Fruit fly (Drosophila melanogaster) whole organism, embryonic: ENCODE measurements around the gene CG5790.
A peak's percentile ranks its signal among the peaks of the same experiment; 100 is the strongest.

Experiments
- Asciz ChIP-seq: fragments of 200-800 bp; sonication (Bioruptor generic); optimal IDR thresholded peaks from 2 replicates; lab custom pipeline; 2017; ENCODE audit warnings: missing biosample characterization, mild to moderate bottlenecking, missing genetic modification characterization, missing genetic modification reagents
- Blimp-1 ChIP-seq: fragments of 200-800 bp; sonication (Bioruptor generic); optimal IDR thresholded peaks from 3 replicates; lab custom pipeline; 2018; ENCODE audit warnings: missing biosample characterization, missing genetic modification characterization, mild to moderate bottlenecking, moderate library complexity, missing genetic modification reagents
- BtbVII ChIP-seq: fragments of 200-800 bp; sonication (Bioruptor generic); optimal IDR thresholded peaks from 3 replicates; lab custom pipeline; 2017; ENCODE audit warnings: missing biosample characterization, mild to moderate bottlenecking, missing genetic modification characterization
- CG10543 ChIP-seq: fragments of 200-800 bp; sonication (Bioruptor generic); optimal IDR thresholded peaks from 3 replicates; lab custom pipeline; 2017; ENCODE audit warnings: missing biosample characterization, mild to moderate bottlenecking, missing genetic modification characterization, moderate library complexity
- CG11504 ChIP-seq: fragments of 200-800 bp; sonication (Bioruptor generic); optimal IDR thresholded peaks from 3 replicates; lab custom pipeline; 2019; ENCODE audit warnings: missing biosample characterization, mild to moderate bottlenecking, missing genetic modification characterization, moderate library complexity
- CG12769 ChIP-seq: fragments of 200-800 bp; sonication (Bioruptor generic); optimal IDR thresholded peaks from 2 replicates; lab custom pipeline; 2019; ENCODE audit warnings: missing biosample characterization, mild to moderate bottlenecking, missing genetic modification characterization, moderate library complexity
- CG13424 ChIP-seq: fragments of 200-800 bp; sonication (Bioruptor generic); optimal IDR thresholded peaks from 2 replicates; lab custom pipeline; 2019; ENCODE audit warnings: missing biosample characterization, mild to moderate bottlenecking, missing genetic modification characterization, moderate library complexity
- CG14860 ChIP-seq: fragments of 200-800 bp; sonication (Bioruptor generic); IDR thresholded peaks from 3 replicates; pipeline ENCODE4 v1.3.6; 2022; ENCODE audit warnings: missing biosample characterization, missing genetic modification characterization; ENCODE audit not compliant: partially characterized antibody
- CG1529 ChIP-seq: fragments of 200-800 bp; sonication (Bioruptor generic); optimal IDR thresholded peaks from 3 replicates; lab custom pipeline; 2018; ENCODE audit warnings: missing biosample characterization, missing genetic modification characterization
- CG16779 ChIP-seq: fragments of 200-800 bp; sonication (Bioruptor generic); IDR thresholded peaks from 2 replicates; pipeline ENCODE4 v1.3.6; 2022; ENCODE audit warnings: missing biosample characterization, missing genetic modification characterization
- CG17328 ChIP-seq: fragments of 200-800 bp; sonication (Bioruptor generic); IDR thresholded peaks from 2 replicates; pipeline ENCODE4 v1.3.6; 2022; ENCODE audit warnings: missing biosample characterization, missing genetic modification characterization
- CG17359 ChIP-seq: fragments of 200-800 bp; sonication (Bioruptor generic); optimal IDR thresholded peaks from 3 replicates; lab custom pipeline; 2018; ENCODE audit warnings: missing biosample characterization, mild to moderate bottlenecking, missing genetic modification characterization, moderate library complexity
- CG17829 ChIP-seq: fragments of 200-800 bp; optimal IDR thresholded peaks from 2 replicates; lab custom pipeline; 2019; ENCODE audit warnings: missing biosample characterization, mild to moderate bottlenecking, missing genetic modification characterization, moderate library complexity
- CG2199 ChIP-seq: fragments of 200-800 bp; sonication (Bioruptor generic); IDR thresholded peaks from 3 replicates; pipeline ENCODE4 v1.3.6; 2022; ENCODE audit warnings: missing biosample characterization, missing genetic modification characterization
- CG2678 ChIP-seq: fragments of 200-800 bp; sonication (Bioruptor generic); optimal IDR thresholded peaks from 3 replicates; lab custom pipeline; 2019; ENCODE audit warnings: missing biosample characterization, mild to moderate bottlenecking, missing genetic modification characterization, moderate library complexity
- CG4617 ChIP-seq: fragments of 200-800 bp; sonication (Bioruptor generic); optimal IDR thresholded peaks from 3 replicates; lab custom pipeline; 2016; ENCODE audit warnings: missing biosample characterization, missing genetic modification characterization, borderline replicate concordance
- CG5953 ChIP-seq: fragments of 200-800 bp; sonication (Bioruptor generic); IDR thresholded peaks from 2 replicates; pipeline ENCODE4 v1.3.6; 2022; ENCODE audit warnings: missing biosample characterization, missing genetic modification characterization
- CG6175 ChIP-seq: fragments of 200-800 bp; sonication (Bioruptor generic); IDR thresholded peaks from 3 replicates; pipeline ENCODE4 v1.3.6; 2022; ENCODE audit warnings: missing biosample characterization, missing genetic modification characterization
- CG8281 ChIP-seq: fragments of 200-800 bp; sonication (Bioruptor generic); optimal IDR thresholded peaks from 2 replicates; lab custom pipeline; 2018; ENCODE audit warnings: missing biosample characterization, mild to moderate bottlenecking, missing genetic modification characterization, moderate library complexity
- CG8388 ChIP-seq: fragments of 200-800 bp; sonication (Bioruptor generic); optimal IDR thresholded peaks from 2 replicates; lab custom pipeline; 2019; ENCODE audit warnings: missing biosample characterization, mild to moderate bottlenecking, missing genetic modification characterization, moderate library complexity
- CHES-1-like ChIP-seq: fragments of 200-800 bp; sonication (Bioruptor generic); optimal IDR thresholded peaks from 2 replicates; lab custom pipeline; 2016; ENCODE audit warnings: missing biosample characterization, missing genetic modification characterization
- D ChIP-seq, 2 experiments: fragments of 200-800 bp in 1 of 2; fragments of >200 bp in 1 of 2; sonication (Bioruptor generic) in 1 of 2; optimal IDR thresholded peaks; 2 replicates in 1 of 2; 3 replicates in 1 of 2; lab custom pipeline; 2017; ENCODE audit warnings: mild to moderate bottlenecking in 1 of 2, missing biosample characterization in 1 of 2, missing genetic modification characterization in 1 of 2, missing genetic modification reagents in 1 of 2
- Hr39 ChIP-seq: fragments of >200 bp; optimal IDR thresholded peaks from 2 replicates; lab custom pipeline; 2017
- Hr51 ChIP-seq, 2 experiments: fragments of 200-800 bp; sonication (Bioruptor generic); optimal IDR thresholded peaks; 2 replicates in 1 of 2; 3 replicates in 1 of 2; lab custom pipeline; 2016 to 2018; ENCODE audit warnings: missing biosample characterization in 2 of 2, missing genetic modification characterization in 2 of 2, mild to moderate bottlenecking in 1 of 2, moderate library complexity in 1 of 2
- Jarid2 ChIP-seq: fragments of 200-800 bp; sonication (Bioruptor generic); optimal IDR thresholded peaks from 3 replicates; lab custom pipeline; 2017; ENCODE audit warnings: mild to moderate bottlenecking, missing biosample characterization, missing genetic modification reagents, missing genetic modification characterization
- Mes4 ChIP-seq: fragments of 200-800 bp; sonication (Bioruptor generic); optimal IDR thresholded peaks from 2 replicates; lab custom pipeline; 2016; ENCODE audit warnings: missing biosample characterization, missing genetic modification characterization
- PHDP ChIP-seq: fragments of 200-800 bp; sonication (Bioruptor generic); optimal IDR thresholded peaks from 3 replicates; lab custom pipeline; 2018; ENCODE audit warnings: missing biosample characterization, mild to moderate bottlenecking, missing genetic modification characterization, moderate library complexity
- Ssrp ChIP-seq: fragments of 200-800 bp; sonication (Bioruptor generic); optimal IDR thresholded peaks from 2 replicates; lab custom pipeline; 2018; ENCODE audit warnings: missing biosample characterization, mild to moderate bottlenecking, missing genetic modification characterization, moderate library complexity
- abd-A ChIP-seq: fragments of 200-800 bp; sonication (Bioruptor generic); optimal IDR thresholded peaks from 3 replicates; lab custom pipeline; 2019; ENCODE audit warnings: missing biosample characterization, mild to moderate bottlenecking, missing genetic modification characterization, moderate library complexity
- bsh ChIP-seq, 2 experiments: fragments of 200-800 bp; sonication (Bioruptor generic); optimal IDR thresholded peaks; 2 replicates each; lab custom pipeline; 2017 to 2018; ENCODE audit warnings: mild to moderate bottlenecking in 2 of 2, missing biosample characterization in 2 of 2, missing genetic modification characterization in 2 of 2, moderate library complexity in 1 of 2
- crol ChIP-seq: fragments of 200-800 bp; sonication (Bioruptor generic); IDR thresholded peaks from 2 replicates; pipeline ENCODE4 v1.3.6; 2022; ENCODE audit warnings: missing biosample characterization, missing genetic modification characterization
- kay ChIP-seq: fragments of 200-800 bp; sonication (Bioruptor generic); optimal IDR thresholded peaks from 2 replicates; lab custom pipeline; 2016; ENCODE audit warnings: missing biosample characterization, missing genetic modification characterization
- kni ChIP-seq: fragments of 200-800 bp; sonication (Bioruptor generic); optimal IDR thresholded peaks from 3 replicates; lab custom pipeline; 2017; ENCODE audit warnings: mild to moderate bottlenecking, missing biosample characterization, missing genetic modification reagents, missing genetic modification characterization
- lov ChIP-seq, 2 experiments: fragments of 200-800 bp in 1 of 2; fragments of >200 bp in 1 of 2; sonication (Bioruptor generic) in 1 of 2; IDR thresholded peaks in 1 of 2; optimal IDR thresholded peaks in 1 of 2; 2 replicates in 1 of 2; 3 replicates in 1 of 2; pipeline versions ENCODE4 v1.3.6 to Lab custom; 2017 to 2022; ENCODE audit warnings: missing biosample characterization in 1 of 2, missing genetic modification characterization in 1 of 2
- nau ChIP-seq: fragments of 200-800 bp; sonication (Bioruptor generic); optimal IDR thresholded peaks from 3 replicates; lab custom pipeline; 2017; ENCODE audit warnings: missing biosample characterization, mild to moderate bottlenecking, missing genetic modification characterization, missing genetic modification reagents
- nerfin-1 ChIP-seq: fragments of 200-800 bp; sonication (Bioruptor generic); optimal IDR thresholded peaks from 3 replicates; lab custom pipeline; 2019; ENCODE audit warnings: missing biosample characterization, mild to moderate bottlenecking, missing genetic modification characterization, moderate library complexity
- nom ChIP-seq: fragments of 200-800 bp; sonication (Bioruptor generic); optimal IDR thresholded peaks from 2 replicates; lab custom pipeline; 2017; ENCODE audit warnings: missing biosample characterization, missing genetic modification characterization, mild to moderate bottlenecking, moderate library complexity, missing genetic modification reagents
- odd ChIP-seq: fragments of 200-800 bp; sonication (Bioruptor generic); optimal IDR thresholded peaks from 2 replicates; lab custom pipeline; 2017; ENCODE audit warnings: missing biosample characterization, mild to moderate bottlenecking, missing genetic modification characterization
- pros ChIP-seq: fragments of 200-800 bp; sonication (Bioruptor generic); optimal IDR thresholded peaks from 3 replicates; lab custom pipeline; 2019; ENCODE audit warnings: missing biosample characterization, mild to moderate bottlenecking, missing genetic modification characterization, moderate library complexity
- slbo ChIP-seq: fragments of 200-800 bp; sonication (Bioruptor generic); IDR thresholded peaks from 2 replicates; pipeline ENCODE4 v1.3.6; 2022; ENCODE audit warnings: missing biosample characterization, missing genetic modification characterization
- sna ChIP-seq: fragments of 200-800 bp; sonication (Bioruptor generic); IDR thresholded peaks from 2 replicates; pipeline ENCODE4 v1.3.6; 2022; ENCODE audit warnings: missing biosample characterization, missing genetic modification characterization; ENCODE audit not compliant: partially characterized antibody
- tio ChIP-seq: fragments of 200-800 bp; sonication (Bioruptor generic); optimal IDR thresholded peaks from 2 replicates; lab custom pipeline; 2017; ENCODE audit warnings: missing biosample characterization, missing genetic modification characterization, inconsistent platforms
- tna ChIP-seq: fragments of 200-800 bp; sonication (Bioruptor generic); IDR thresholded peaks from 2 replicates; pipeline ENCODE4 v1.3.6; 2022; ENCODE audit warnings: missing biosample characterization, missing genetic modification characterization; ENCODE audit not compliant: partially characterized antibody
- trem ChIP-seq: fragments of 200-800 bp; optimal IDR thresholded peaks from 3 replicates; lab custom pipeline; 2019; ENCODE audit warnings: missing biosample characterization, mild to moderate bottlenecking, missing genetic modification characterization, moderate library complexity
- tx ChIP-seq: fragments of 200-800 bp; sonication (Bioruptor generic); optimal IDR thresholded peaks from 2 replicates; lab custom pipeline; 2016; ENCODE audit warnings: missing biosample characterization, missing genetic modification characterization
- z ChIP-seq: fragments of 200-800 bp; sonication (Bioruptor generic); IDR thresholded peaks from 3 replicates; pipeline ENCODE4 v1.3.6; 2022; ENCODE audit warnings: missing biosample characterization, missing genetic modification characterization

Gene CG5790

DNA sequence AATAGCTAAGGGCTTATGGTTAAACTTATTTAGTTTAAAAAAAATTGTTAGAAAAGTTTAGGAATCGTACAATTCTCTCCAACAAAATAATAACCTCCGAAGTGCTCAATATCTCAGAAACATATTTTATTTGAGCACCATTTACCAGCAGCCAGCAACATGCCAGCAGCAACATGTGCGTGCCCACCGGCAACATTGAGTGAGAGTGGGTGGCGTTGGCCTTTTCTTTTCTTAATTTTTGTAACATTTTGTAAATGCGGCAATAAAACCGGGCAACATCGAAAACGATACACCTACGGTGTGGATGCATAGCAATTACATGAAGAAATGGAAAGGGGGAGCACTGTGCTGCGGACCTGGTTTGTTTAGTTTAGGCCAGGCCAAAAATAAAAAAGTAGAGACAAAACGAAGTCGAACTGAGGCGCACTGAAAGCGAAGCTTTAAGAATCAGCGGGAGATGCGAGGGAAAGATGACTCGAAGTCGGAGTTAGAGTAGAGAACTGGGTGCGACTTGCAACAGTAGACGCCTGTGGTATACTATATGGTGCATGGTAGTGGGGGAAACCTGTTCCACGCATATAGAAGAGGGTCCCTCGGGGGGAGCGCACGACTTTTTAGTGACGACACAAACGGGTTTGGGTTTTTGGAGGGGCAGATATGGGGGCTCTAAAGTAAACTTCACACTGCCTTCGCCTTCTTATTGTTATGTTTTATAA, 17.1 kb downstream of the CG5790 start:
- TF ChIP-seq slbo (GFP tag; lab: Robert Waterston, UW): no peak
- no peak for TF ChIP-seq lov (optimal IDR thresholded peaks at IDR 0.05; lab: Kevin White, UChicago)
- TF ChIP-seq lov (GFP tag; IDR thresholded peaks at IDR 0.05; lab: Robert Waterston, UW): 0 out of 3 replicates have a peak, but pooled peaks have one; percentile 58
- peak; percentile 95 for TF ChIP-seq kni
- no peak for TF ChIP-seq CG4617 (GFP tag; lab: Kevin White, UChicago)
- TF ChIP-seq z: peak; percentile 91
- TF ChIP-seq BtbVII: peak; percentile 33
- peak; percentile 81 for TF ChIP-seq pros (GFP tag; lab: Kevin White, UChicago)
- TF ChIP-seq abd-A (tag; lab: Kevin White, UChicago): peak; percentile 9
- peak; percentile 52 for TF ChIP-seq Blimp-1 (GFP tag; lab: Kevin White, UChicago)
- TF ChIP-seq CG11504 (tag; lab: Kevin White, UChicago): peak; percentile 98
- no peak for TF ChIP-seq Jarid2 (GFP tag; lab: Kevin White, UChicago)
- peak; percentile 39 for TF ChIP-seq CG12769 (tag; lab: Kevin White, UChicago)
- peak; percentile 76; the same call in 2 of the 3 replicates for TF ChIP-seq CG6175
- TF ChIP-seq CG2199 (GFP tag; lab: Robert Waterston, UW): peak; percentile 92; the same call in 2 of the 3 replicates
- TF ChIP-seq sna (GFP tag; lab: Robert Waterston, UW): no peak
- peak; percentile 90 for TF ChIP-seq crol (GFP tag; lab: Robert Waterston, UW)
- TF ChIP-seq, all 482 proteins: peak for 12

DNA sequence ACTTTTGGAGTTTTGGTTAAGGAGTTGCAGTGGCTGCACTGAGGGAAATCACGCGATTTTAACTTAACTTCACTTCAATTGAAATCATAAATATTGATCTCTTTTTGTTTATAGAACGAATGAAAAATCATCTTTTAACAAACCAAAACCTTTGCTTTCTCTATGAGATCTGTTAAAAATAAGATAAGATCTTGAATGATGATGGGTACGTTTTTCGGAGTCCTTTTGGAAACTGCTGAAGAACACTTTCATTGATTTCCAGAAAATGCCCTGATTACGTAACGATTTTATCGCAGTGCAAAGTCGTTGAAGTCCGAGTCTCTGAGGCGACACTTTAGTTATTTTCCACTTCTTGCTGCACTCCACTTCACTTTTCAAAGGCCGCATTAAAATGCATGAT, 17.7 kb downstream of the CG5790 start:
- no peak for TF ChIP-seq CG10543
- TF ChIP-seq CG8388 (GFP tag; lab: Kevin White, UChicago): peak; percentile 73
- no peak for TF ChIP-seq CHES-1-like (GFP tag; lab: Kevin White, UChicago)
- TF ChIP-seq CG17359 (tag; lab: Kevin White, UChicago): peak; percentile 52
- TF ChIP-seq tio (GFP tag; lab: Kevin White, UChicago): peak; percentile 35
- TF ChIP-seq trem (tag; lab: Kevin White, UChicago): peak; percentile 39
- peak in 1 of 2 experiments; percentile 71 for TF ChIP-seq Hr51 (GFP tag; optimal IDR thresholded peaks at IDR 0.05; lab: Kevin White, UChicago)
- TF ChIP-seq nom: peak; percentile 60
- no peak for TF ChIP-seq CG14860
- peak; percentile 31 for TF ChIP-seq PHDP (tag; lab: Kevin White, UChicago)
- TF ChIP-seq bsh (GFP tag; optimal IDR thresholded peaks at IDR 0.05; lab: Kevin White, UChicago): peak; percentile 71 to 86
- no peak for TF ChIP-seq Hr39
- TF ChIP-seq CG17829 (tag; lab: Kevin White, UChicago): peak; percentile 59
- TF ChIP-seq D (optimal IDR thresholded peaks at IDR 0.05; lab: Kevin White, UChicago): no peak
- peak; percentile 61 for TF ChIP-seq D (GFP tag; optimal IDR thresholded peaks at IDR 0.05; lab: Kevin White, UChicago)
- peak; percentile 42 for TF ChIP-seq odd (GFP tag; lab: Kevin White, UChicago)
- peak; percentile 49 for TF ChIP-seq CG13424 (tag; lab: Kevin White, UChicago)
- TF ChIP-seq kay (GFP tag; lab: Kevin White, UChicago): peak; percentile 15
- no peak for TF ChIP-seq CG8281 (tag; lab: Kevin White, UChicago)
- TF ChIP-seq CG5953: no peak
- TF ChIP-seq Asciz (GFP tag; lab: Kevin White, UChicago): peak; percentile 64
- TF ChIP-seq CG2678 (tag; lab: Kevin White, UChicago): peak; percentile 62
- no peak for TF ChIP-seq CG16779 (GFP tag; lab: Robert Waterston, UW)
- TF ChIP-seq nerfin-1 (tag; lab: Kevin White, UChicago): peak; percentile 53
- no peak for TF ChIP-seq tx
- TF ChIP-seq nau (GFP tag; lab: Kevin White, UChicago): peak; percentile 17
- TF ChIP-seq Mes4: peak; percentile 40
- TF ChIP-seq CG17328 (GFP tag; lab: Robert Waterston, UW): peak; percentile 34; the same call in 1 of the 2 replicates
- TF ChIP-seq Ssrp (tag; lab: Kevin White, UChicago): peak; percentile 77
- TF ChIP-seq CG1529: peak; percentile 17
- TF ChIP-seq tna (GFP tag; lab: Robert Waterston, UW): no peak
